Fruit fly (Drosophila melanogaster): ENCODE data around the gene park.

DNA sequence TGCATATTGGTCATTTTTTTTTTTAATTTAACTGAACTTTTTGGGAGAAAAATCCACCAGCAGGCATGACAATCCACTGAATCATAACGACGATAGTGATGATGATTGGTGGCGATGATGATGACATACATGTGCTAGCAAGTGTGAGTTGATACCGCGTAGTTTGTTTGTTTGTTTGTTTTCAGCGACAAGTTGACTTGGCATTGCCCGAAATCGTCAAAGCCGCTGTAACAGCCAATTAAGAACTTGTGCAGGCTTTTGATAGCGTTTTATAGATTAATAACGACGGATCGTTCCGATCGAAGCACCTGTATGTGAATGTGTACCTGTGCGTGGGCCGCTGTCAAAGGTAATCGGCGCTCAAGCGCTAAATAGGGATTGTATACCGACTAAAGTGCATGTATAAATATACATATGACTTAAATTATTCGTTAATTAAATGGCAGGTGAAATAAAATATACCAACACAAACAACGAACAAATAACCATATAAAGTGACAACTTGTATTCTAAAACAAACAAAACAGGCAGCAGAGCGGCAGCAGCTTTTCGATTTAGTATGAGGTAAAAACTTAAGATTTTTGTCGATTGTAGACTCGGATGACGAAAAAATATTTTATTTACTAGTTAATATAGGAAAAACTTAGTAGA lies 4.7 kb upstream of the park start:
- TF ChIP-seq Blimp-1 (GFP tag; optimal IDR thresholded peaks at IDR 0.05) (no peak), Hr4 (GFP tag; optimal IDR thresholded peaks at IDR 0.05) (no peak), Smox (GFP tag; optimal IDR thresholded peaks at IDR 0.05) (no peak)
